Worm (Caenorhabditis elegans) whole organism, L2 larva: Measurements from ENCODE around the gene srd-39.

Source experiments
- C34F6.9 ChIP-seq: fragments of 150-350 bp; optimal IDR thresholded peaks from 2 replicates; lab custom pipeline; 2014; ENCODE audit warnings: missing biosample characterization, missing genetic modification characterization
- F13H6.1 ChIP-seq: sonication (generic microtip); optimal IDR thresholded peaks from 2 replicates; lab custom pipeline; 2016; ENCODE audit warnings: missing genetic modification characterization, missing compliant biosample characterization
- R02D3.7 ChIP-seq: fragments of 150-350 bp; optimal IDR thresholded peaks from 2 replicates; lab custom pipeline; 2014; ENCODE audit warnings: missing biosample characterization, missing genetic modification characterization
- Y55F3AM.14 ChIP-seq: fragments of 200-800 bp; sonication (Bioruptor generic); optimal IDR thresholded peaks from 2 replicates; lab custom pipeline; 2018; ENCODE audit warnings: mild to moderate bottlenecking, missing genetic modification characterization, missing compliant biosample characterization
- alr-1 ChIP-seq: fragments of 150-350 bp; optimal IDR thresholded peaks from 2 replicates; lab custom pipeline; 2014; ENCODE audit warnings: missing biosample characterization, missing genetic modification characterization
- aly-2 ChIP-seq: fragments of 150-350 bp; optimal IDR thresholded peaks from 2 replicates; lab custom pipeline; 2014; ENCODE audit warnings: missing biosample characterization, missing genetic modification characterization
- ama-1 ChIP-seq: fragments of 150-350 bp; optimal IDR thresholded peaks from 2 replicates; lab custom pipeline; 2018; ENCODE audit warnings: inconsistent platforms
- blmp-1 ChIP-seq: sonication (generic microtip); optimal IDR thresholded peaks from 2 replicates; lab custom pipeline; 2017; ENCODE audit warnings: missing genetic modification characterization, mild to moderate bottlenecking, missing compliant biosample characterization, antibody characterized with exemption, moderate library complexity; ENCODE audit not compliant: insufficient read depth
- ceh-82 ChIP-seq: fragments of 150-350 bp; optimal IDR thresholded peaks from 2 replicates; lab custom pipeline; 2014; ENCODE audit warnings: missing biosample characterization, missing genetic modification characterization
- crh-2 ChIP-seq: sonication (generic microtip); optimal IDR thresholded peaks from 2 replicates; lab custom pipeline; 2017; ENCODE audit warnings: missing biosample characterization, missing genetic modification characterization
- egl-27 ChIP-seq: sonication (generic microtip); optimal IDR thresholded peaks from 3 replicates; lab custom pipeline; 2017; ENCODE audit warnings: missing biosample characterization, missing genetic modification reagents, missing genetic modification characterization
- elt-1 ChIP-seq: fragments of 150-350 bp; optimal IDR thresholded peaks from 2 replicates; lab custom pipeline; 2014; ENCODE audit warnings: missing biosample characterization, missing genetic modification characterization
- fos-1 ChIP-seq: fragments of 150-350 bp; optimal IDR thresholded peaks from 2 replicates; lab custom pipeline; 2014; ENCODE audit warnings: missing biosample characterization, missing genetic modification characterization
- gmeb-1 ChIP-seq: fragments of 150-350 bp; optimal IDR thresholded peaks from 2 replicates; lab custom pipeline; 2014; ENCODE audit warnings: missing biosample characterization, missing genetic modification characterization
- lin-11 ChIP-seq: fragments of 150-350 bp; sonication (generic microtip); optimal IDR thresholded peaks from 2 replicates; lab custom pipeline; 2014; ENCODE audit warnings: missing biosample characterization, missing genetic modification characterization, inconsistent platforms, mixed read lengths
- lin-39 ChIP-seq: fragments of 150-350 bp; optimal IDR thresholded peaks from 2 replicates; lab custom pipeline; 2014; ENCODE audit warnings: missing biosample characterization, missing genetic modification reagents, missing genetic modification characterization
- lsy-2 ChIP-seq, 2 experiments: fragments of 150-350 bp in 1 of 2; sonication (generic microtip) in 1 of 2; optimal IDR thresholded peaks; 2 replicates each; lab custom pipeline; 2014 to 2017; ENCODE audit warnings: missing biosample characterization in 2 of 2, missing genetic modification characterization in 2 of 2
- mab-5 ChIP-seq: fragments of 150-350 bp; optimal IDR thresholded peaks from 2 replicates; lab custom pipeline; 2014; ENCODE audit warnings: missing biosample characterization, missing genetic modification characterization
- nhr-11 ChIP-seq: fragments of 150-350 bp; optimal IDR thresholded peaks from 2 replicates; lab custom pipeline; 2014; ENCODE audit warnings: missing biosample characterization, missing genetic modification characterization
- nhr-12 ChIP-seq: fragments of 150-350 bp; optimal IDR thresholded peaks from 2 replicates; lab custom pipeline; 2014; ENCODE audit warnings: missing biosample characterization, missing genetic modification characterization
- nhr-129 ChIP-seq: fragments of 150-350 bp; optimal IDR thresholded peaks from 2 replicates; lab custom pipeline; 2014; ENCODE audit warnings: missing biosample characterization, missing genetic modification characterization
- nhr-21 ChIP-seq: fragments of 150-350 bp; optimal IDR thresholded peaks from 2 replicates; lab custom pipeline; 2014; ENCODE audit warnings: missing biosample characterization, missing genetic modification characterization
- nhr-25 ChIP-seq: fragments of 150-350 bp; sonication (generic microtip); optimal IDR thresholded peaks from 3 replicates; lab custom pipeline; 2014; ENCODE audit warnings: missing biosample characterization, missing genetic modification characterization
- nhr-6 ChIP-seq: fragments of 150-350 bp; optimal IDR thresholded peaks from 2 replicates; lab custom pipeline; 2014; ENCODE audit warnings: missing biosample characterization, missing genetic modification characterization
- nhr-77 ChIP-seq: fragments of 150-350 bp; optimal IDR thresholded peaks from 2 replicates; lab custom pipeline; 2014; ENCODE audit warnings: missing biosample characterization, missing genetic modification characterization
- peb-1 ChIP-seq: fragments of 150-350 bp; optimal IDR thresholded peaks from 2 replicates; lab custom pipeline; 2014; ENCODE audit warnings: missing biosample characterization, missing genetic modification characterization
- sem-4 ChIP-seq: fragments of 150-350 bp; optimal IDR thresholded peaks from 2 replicates; lab custom pipeline; 2014; ENCODE audit warnings: missing biosample characterization, missing genetic modification reagents, missing genetic modification characterization
- sma-3 ChIP-seq: sonication (generic microtip); optimal IDR thresholded peaks from 2 replicates; lab custom pipeline; 2016; ENCODE audit warnings: missing genetic modification reagents, missing genetic modification characterization, missing compliant biosample characterization
- sma-9 ChIP-seq, 2 experiments: fragments of 150-350 bp in 1 of 2; sonication (generic microtip) in 1 of 2; optimal IDR thresholded peaks; 2 replicates each; lab custom pipeline; 2014 to 2016; ENCODE audit warnings: missing genetic modification characterization in 2 of 2, mild to moderate bottlenecking in 1 of 2, missing biosample characterization in 1 of 2, missing compliant biosample characterization in 1 of 2, missing genetic modification reagents in 1 of 2, moderate library complexity in 1 of 2
- unc-39 ChIP-seq: fragments of 150-350 bp; optimal IDR thresholded peaks from 2 replicates; lab custom pipeline; 2014; ENCODE audit warnings: missing biosample characterization, missing genetic modification characterization
- unc-55 ChIP-seq: fragments of 150-350 bp; sonication (generic microtip); optimal IDR thresholded peaks from 3 replicates; lab custom pipeline; 2014; ENCODE audit warnings: missing biosample characterization, missing genetic modification reagents, missing genetic modification characterization
- unc-62 ChIP-seq: fragments of 150-350 bp; optimal IDR thresholded peaks from 2 replicates; lab custom pipeline; 2014; ENCODE audit warnings: missing biosample characterization, missing genetic modification reagents, missing genetic modification characterization
- zag-1 ChIP-seq: fragments of 150-350 bp; optimal IDR thresholded peaks from 2 replicates; lab custom pipeline; 2014; ENCODE audit warnings: missing biosample characterization, missing genetic modification characterization
- ztf-1 ChIP-seq: fragments of 200-800 bp; sonication (Bioruptor generic); conservative IDR thresholded peaks from 2 replicates; pipeline ENCODE4 v1.3.6; 2022; ENCODE audit warnings: missing genetic modification characterization, missing compliant biosample characterization
- ztf-11 ChIP-seq: sonication (generic microtip); optimal IDR thresholded peaks from 2 replicates; lab custom pipeline; 2017; ENCODE audit warnings: missing biosample characterization, missing genetic modification characterization
- ztf-4 ChIP-seq: fragments of 150-350 bp; optimal IDR thresholded peaks from 2 replicates; lab custom pipeline; 2014; ENCODE audit warnings: missing biosample characterization, missing genetic modification characterization

The srd-39 gene

ce11 chrX:13324326-13324725 is 23.9 kb upstream of the srd-39 start:
- TF ChIP-seq nhr-11 (tag; lab: Kevin White, UChicago) = no peak
- no peak for TF ChIP-seq alr-1 (tag; lab: Kevin White, UChicago)
- no peak for TF ChIP-seq ama-1 (lab: Kevin White, UChicago)
- peak; percentile 3 for TF ChIP-seq nhr-21 (tag; lab: Kevin White, UChicago)
- peak; percentile 22 for TF ChIP-seq sma-9 (GFP tag; optimal IDR thresholded peaks at IDR 0.05; lab: Kevin White, UChicago)
- TF ChIP-seq sma-9 (tag; optimal IDR thresholded peaks at IDR 0.05; lab: Kevin White, UChicago) = no peak
- TF ChIP-seq lin-11 (tag; lab: Kevin White, UChicago) = no peak
- TF ChIP-seq unc-39 (tag; lab: Kevin White, UChicago) = no peak
- TF ChIP-seq ztf-4 (tag; lab: Kevin White, UChicago) = no peak
- peak; percentile 12 for TF ChIP-seq F13H6.1
- TF ChIP-seq sma-3 (GFP tag; lab: Kevin White, UChicago) = peak; percentile 11
- TF ChIP-seq ceh-82 (tag; lab: Kevin White, UChicago) = no peak

ce11 chrX:13323697-13324096 is 23.3 kb upstream of the srd-39 start:
- no peak for TF ChIP-seq peb-1
- TF ChIP-seq ama-1 (lab: Kevin White, UChicago) = no peak
- TF ChIP-seq blmp-1 (tag; lab: Kevin White, UChicago) = no peak
- no peak for TF ChIP-seq egl-27
- TF ChIP-seq nhr-12 = no peak
- TF ChIP-seq elt-1 = no peak
- TF ChIP-seq zag-1 (tag; lab: Kevin White, UChicago) = no peak
- no peak for TF ChIP-seq sma-3 (GFP tag; lab: Kevin White, UChicago)
- no peak for TF ChIP-seq Y55F3AM.14
- no peak for TF ChIP-seq alr-1 (tag; lab: Kevin White, UChicago)
- no peak for TF ChIP-seq unc-39 (tag; lab: Kevin White, UChicago)
- no peak for TF ChIP-seq F13H6.1
- no peak for TF ChIP-seq C34F6.9 (tag; lab: Kevin White, UChicago)
- no peak for TF ChIP-seq nhr-77
- no peak for TF ChIP-seq aly-2 (tag; lab: Kevin White, UChicago)
- no peak for TF ChIP-seq nhr-21 (tag; lab: Kevin White, UChicago)
- no peak for TF ChIP-seq mab-5 (tag; lab: Kevin White, UChicago)

ce11 chrX:13322886-13323285 is 22.5 kb upstream of the srd-39 start, which contains the start of gene F46G10.2:
TSS of gene F46G10.2 (plus strand) at chrX:13322963.
- TF ChIP-seq unc-39 (tag; lab: Kevin White, UChicago) (no peak), nhr-21 (tag; lab: Kevin White, UChicago) (peak; percentile 11), blmp-1 (tag; lab: Kevin White, UChicago) (peak; percentile 21), sma-3 (GFP tag; lab: Kevin White, UChicago) (no peak)

ce11 chrX:13320575-13320974 is 20.2 kb upstream of the srd-39 start:
- peak; percentile 35 for TF ChIP-seq C34F6.9 (tag; lab: Kevin White, UChicago)
- TF ChIP-seq nhr-129 = peak; percentile 68
- peak; percentile 50 for TF ChIP-seq sma-3 (GFP tag; lab: Kevin White, UChicago)
- peak; percentile 25 for TF ChIP-seq nhr-6 (tag; lab: Kevin White, UChicago)
- no peak for TF ChIP-seq ztf-1 (GFP tag; lab: Robert Waterston, UW)
- TF ChIP-seq nhr-25 = peak; percentile 76
- TF ChIP-seq ama-1 (lab: Kevin White, UChicago) = no peak
- peak; percentile 91 for TF ChIP-seq blmp-1 (tag; lab: Kevin White, UChicago)
- peak; percentile 30 for TF ChIP-seq F13H6.1
- no peak for TF ChIP-seq R02D3.7 (tag; lab: Kevin White, UChicago)
- TF ChIP-seq sem-4 = peak; percentile 57
- peak; percentile 66 for TF ChIP-seq crh-2 (tag; lab: Kevin White, UChicago)
- TF ChIP-seq nhr-12 = no peak
- no peak for TF ChIP-seq nhr-11 (tag; lab: Kevin White, UChicago)
- peak; percentile 62 for TF ChIP-seq nhr-21 (tag; lab: Kevin White, UChicago)
- no peak for TF ChIP-seq ztf-11
- no peak for TF ChIP-seq Y55F3AM.14
- TF ChIP-seq unc-39 (tag; lab: Kevin White, UChicago) = no peak
- TF ChIP-seq unc-55 (GFP tag; lab: Kevin White, UChicago) = peak; percentile 47
- no peak for TF ChIP-seq gmeb-1 (tag; lab: Kevin White, UChicago)
- TF ChIP-seq sma-9 (GFP tag; optimal IDR thresholded peaks at IDR 0.05; lab: Kevin White, UChicago) = peak; percentile 76
- TF ChIP-seq sma-9 (tag; optimal IDR thresholded peaks at IDR 0.05; lab: Kevin White, UChicago) = no peak
- TF ChIP-seq fos-1 = peak; percentile 82
- TF ChIP-seq unc-62 (GFP tag; lab: Kevin White, UChicago) = no peak
- peak in 1 of 2 experiments; percentile 34 for TF ChIP-seq lsy-2 (tag; optimal IDR thresholded peaks at IDR 0.05; lab: Kevin White, UChicago)
- TF ChIP-seq alr-1 (tag; lab: Kevin White, UChicago) = no peak
- no peak for TF ChIP-seq lin-39 (tag; lab: Kevin White, UChicago)
